Fruit fly (Drosophila melanogaster) whole organism, embryonic: ENCODE data around the gene Pits.

Experiments used
- CG10209 ChIP-seq: fragments of 200-800 bp; sonication (Bioruptor generic); optimal IDR thresholded peaks from 3 replicates; lab custom pipeline; 2017; ENCODE audit warnings: missing biosample characterization, mild to moderate bottlenecking, missing genetic modification characterization, missing genetic modification reagents
- CG10321 ChIP-seq: fragments of 200-800 bp; sonication (Bioruptor generic); IDR thresholded peaks from 2 replicates; pipeline ENCODE4 v1.3.6; 2022; ENCODE audit warnings: missing biosample characterization, missing genetic modification characterization
- CG10543 ChIP-seq: fragments of 200-800 bp; sonication (Bioruptor generic); optimal IDR thresholded peaks from 3 replicates; lab custom pipeline; 2017; ENCODE audit warnings: missing biosample characterization, mild to moderate bottlenecking, missing genetic modification characterization, moderate library complexity
- CG11093 ChIP-seq: fragments of 200-800 bp; sonication (Bioruptor generic); IDR thresholded peaks from 3 replicates; pipeline ENCODE4 v1.3.6; 2022; ENCODE audit warnings: missing biosample characterization, missing genetic modification characterization
- CG11247 ChIP-seq: fragments of 200-800 bp; sonication (Bioruptor generic); IDR thresholded peaks from 2 replicates; pipeline ENCODE4 v1.3.6; 2022; ENCODE audit warnings: missing biosample characterization, missing genetic modification characterization
- CG11695 ChIP-seq: fragments of 200-800 bp; sonication (Bioruptor generic); IDR thresholded peaks from 3 replicates; pipeline ENCODE4 v1.3.6; 2022; ENCODE audit warnings: missing biosample characterization, missing genetic modification characterization
- CG12942 ChIP-seq: fragments of 200-800 bp; sonication (Bioruptor generic); optimal IDR thresholded peaks from 3 replicates; lab custom pipeline; 2016; ENCODE audit warnings: missing biosample characterization, missing genetic modification characterization
- CG13424 ChIP-seq: fragments of 200-800 bp; sonication (Bioruptor generic); optimal IDR thresholded peaks from 2 replicates; lab custom pipeline; 2019; ENCODE audit warnings: missing biosample characterization, mild to moderate bottlenecking, missing genetic modification characterization, moderate library complexity
- CG1529 ChIP-seq: fragments of 200-800 bp; sonication (Bioruptor generic); optimal IDR thresholded peaks from 3 replicates; lab custom pipeline; 2018; ENCODE audit warnings: missing biosample characterization, missing genetic modification characterization
- CG15514 ChIP-seq: fragments of 200-800 bp; sonication (Bioruptor generic); optimal IDR thresholded peaks from 3 replicates; lab custom pipeline; 2017; ENCODE audit warnings: missing biosample characterization, missing genetic modification characterization, mild to moderate bottlenecking, moderate library complexity, missing genetic modification reagents
- CG17328 ChIP-seq: fragments of 200-800 bp; sonication (Bioruptor generic); IDR thresholded peaks from 2 replicates; pipeline ENCODE4 v1.3.6; 2022; ENCODE audit warnings: missing biosample characterization, missing genetic modification characterization
- CG2712 ChIP-seq: fragments of 200-800 bp; optimal IDR thresholded peaks from 3 replicates; lab custom pipeline; 2019; ENCODE audit warnings: missing biosample characterization, mild to moderate bottlenecking, missing genetic modification characterization, moderate library complexity
- CG32772 ChIP-seq: fragments of 200-800 bp; sonication (Bioruptor generic); IDR thresholded peaks from 2 replicates; pipeline ENCODE4 v1.3.6; 2022; ENCODE audit warnings: missing biosample characterization, missing genetic modification characterization
- CG3407 ChIP-seq: fragments of 200-800 bp; sonication (Bioruptor generic); optimal IDR thresholded peaks from 2 replicates; lab custom pipeline; 2018; ENCODE audit warnings: missing biosample characterization, mild to moderate bottlenecking, missing genetic modification characterization
- CG3995 ChIP-seq: fragments of 200-800 bp; sonication (Bioruptor generic); optimal IDR thresholded peaks from 3 replicates; lab custom pipeline; 2016; ENCODE audit warnings: missing biosample characterization, missing genetic modification characterization
- CG5953 ChIP-seq: fragments of 200-800 bp; sonication (Bioruptor generic); IDR thresholded peaks from 2 replicates; pipeline ENCODE4 v1.3.6; 2022; ENCODE audit warnings: missing biosample characterization, missing genetic modification characterization
- CG8388 ChIP-seq: fragments of 200-800 bp; sonication (Bioruptor generic); optimal IDR thresholded peaks from 2 replicates; lab custom pipeline; 2019; ENCODE audit warnings: missing biosample characterization, mild to moderate bottlenecking, missing genetic modification characterization, moderate library complexity
- Camta ChIP-seq: fragments of 200-800 bp; sonication (Bioruptor generic); optimal IDR thresholded peaks from 2 replicates; lab custom pipeline; 2016; ENCODE audit warnings: missing biosample characterization, missing genetic modification characterization
- Dip3 ChIP-seq: fragments of 200-800 bp; sonication (Bioruptor generic); optimal IDR thresholded peaks from 3 replicates; lab custom pipeline; 2016; ENCODE audit warnings: missing biosample characterization, missing genetic modification characterization
- Elba2 ChIP-seq: fragments of 200-800 bp; sonication (Bioruptor generic); optimal IDR thresholded peaks from 3 replicates; lab custom pipeline; 2016; ENCODE audit warnings: missing biosample characterization, missing genetic modification characterization
- Ets65A ChIP-seq: fragments of 200-800 bp; sonication (Bioruptor generic); peaks from one replicate; lab custom pipeline; 2016; ENCODE audit warnings: missing biosample characterization, missing genetic modification characterization
- HHEX ChIP-seq: fragments of 200-800 bp; sonication (Bioruptor generic); optimal IDR thresholded peaks from 3 replicates; lab custom pipeline; 2017; ENCODE audit warnings: missing biosample characterization, mild to moderate bottlenecking, missing genetic modification characterization, missing genetic modification reagents
- HmgD ChIP-seq: fragments of 200-800 bp; sonication (Bioruptor generic); optimal IDR thresholded peaks from 3 replicates; lab custom pipeline; 2016; ENCODE audit warnings: missing biosample characterization, missing genetic modification characterization
- Hsf ChIP-seq: fragments of 200-800 bp; sonication (Bioruptor generic); optimal IDR thresholded peaks from 3 replicates; lab custom pipeline; 2016; ENCODE audit warnings: missing biosample characterization, missing genetic modification characterization
- Med ChIP-seq: fragments of 200-800 bp; sonication (Bioruptor generic); peaks from one replicate; lab custom pipeline; 2016; ENCODE audit warnings: missing biosample characterization, missing genetic modification characterization, mild to moderate bottlenecking, inconsistent platforms, moderate library complexity
- Mrtf ChIP-seq: fragments of 200-800 bp; sonication (Bioruptor generic); IDR thresholded peaks from 3 replicates; pipeline ENCODE4 v1.3.6; 2022; ENCODE audit warnings: missing biosample characterization, missing genetic modification characterization
- NK7.1 ChIP-seq: fragments of 200-800 bp; sonication (Bioruptor generic); optimal IDR thresholded peaks from 3 replicates; lab custom pipeline; 2016; ENCODE audit warnings: missing biosample characterization, missing genetic modification characterization
- Poxn ChIP-seq: fragments of 200-800 bp; sonication (Bioruptor generic); IDR thresholded peaks from 2 replicates; pipeline ENCODE4 v1.3.6; 2022; ENCODE audit warnings: missing biosample characterization, missing genetic modification characterization
- Rfx ChIP-seq: fragments of 200-800 bp; sonication (Bioruptor generic); IDR thresholded peaks from 2 replicates; pipeline ENCODE4 v1.3.6; 2022; ENCODE audit warnings: missing biosample characterization, missing genetic modification characterization
- Usf ChIP-seq: fragments of 200-800 bp; sonication (Bioruptor generic); optimal IDR thresholded peaks from 2 replicates; lab custom pipeline; 2017; ENCODE audit warnings: missing genotype, missing biosample characterization, missing genetic modification characterization
- cad ChIP-seq: fragments of >200 bp; optimal IDR thresholded peaks from 2 replicates; lab custom pipeline; 2017; ENCODE audit warnings: missing biosample characterization, missing genetic modification characterization
- chn ChIP-seq: fragments of 200-800 bp; sonication (Bioruptor generic); optimal IDR thresholded peaks from 2 replicates; lab custom pipeline; 2016; ENCODE audit warnings: missing biosample characterization, missing genetic modification characterization
- croc ChIP-seq: fragments of 200-800 bp; sonication (Bioruptor generic); conservative IDR thresholded peaks from 3 replicates; pipeline ENCODE4 v1.3.6; 2022; ENCODE audit warnings: missing biosample characterization, missing genetic modification characterization
- crp ChIP-seq, 2 experiments: fragments of 200-800 bp; sonication (Bioruptor generic); optimal IDR thresholded peaks; 2 replicates in 1 of 2; 3 replicates in 1 of 2; lab custom pipeline; 2017; ENCODE audit warnings: missing biosample characterization in 2 of 2, missing genetic modification characterization in 2 of 2, mild to moderate bottlenecking in 1 of 2, moderate library complexity in 1 of 2
- emc ChIP-seq: fragments of 200-800 bp; sonication (Bioruptor generic); optimal IDR thresholded peaks from 2 replicates; lab custom pipeline; 2016; ENCODE audit warnings: missing biosample characterization, missing genetic modification characterization
- fd96Cb ChIP-seq: fragments of 200-800 bp; sonication (Bioruptor generic); optimal IDR thresholded peaks from 2 replicates; lab custom pipeline; 2018; ENCODE audit warnings: missing biosample characterization, mild to moderate bottlenecking, missing genetic modification characterization, moderate library complexity
- fru ChIP-seq: fragments of >200 bp; optimal IDR thresholded peaks from 2 replicates; lab custom pipeline; 2017
- gem ChIP-seq: fragments of 200-800 bp; sonication (Bioruptor generic); optimal IDR thresholded peaks from 2 replicates; lab custom pipeline; 2019; ENCODE audit warnings: missing biosample characterization, mild to moderate bottlenecking, missing genetic modification characterization, moderate library complexity
- grn ChIP-seq: fragments of 200-800 bp; sonication (Bioruptor generic); optimal IDR thresholded peaks from 3 replicates; lab custom pipeline; 2017; ENCODE audit warnings: missing biosample characterization, missing genetic modification characterization
- hkb ChIP-seq, 2 experiments: fragments of 200-800 bp in 1 of 2; fragments of >200 bp in 1 of 2; sonication (Bioruptor generic) in 1 of 2; IDR thresholded peaks in 1 of 2; optimal IDR thresholded peaks in 1 of 2; 2 replicates each; pipeline versions ENCODE4 v1.3.6 to Lab custom; 2017 to 2022; ENCODE audit warnings: missing biosample characterization in 1 of 2, missing genetic modification characterization in 1 of 2
- nerfin-1 ChIP-seq: fragments of 200-800 bp; sonication (Bioruptor generic); optimal IDR thresholded peaks from 3 replicates; lab custom pipeline; 2019; ENCODE audit warnings: missing biosample characterization, mild to moderate bottlenecking, missing genetic modification characterization, moderate library complexity
- onecut ChIP-seq: fragments of 200-800 bp; sonication (Bioruptor generic); IDR thresholded peaks from 2 replicates; pipeline ENCODE4 v1.3.6; 2022; ENCODE audit warnings: missing biosample characterization, missing genetic modification characterization
- otp ChIP-seq: fragments of 200-800 bp; sonication (Bioruptor generic); IDR thresholded peaks from 3 replicates; pipeline ENCODE4, ENCODE4 v1.3.6; 2022; ENCODE audit warnings: missing biosample characterization, missing genetic modification characterization
- pnt ChIP-seq: fragments of 200-800 bp; sonication (Bioruptor generic); optimal IDR thresholded peaks from 3 replicates; lab custom pipeline; 2016; ENCODE audit warnings: missing biosample characterization, missing genetic modification characterization
- ranshi ChIP-seq: fragments of 200-800 bp; sonication (Bioruptor generic); IDR thresholded peaks from 2 replicates; pipeline ENCODE4 v1.3.6; 2022; ENCODE audit warnings: missing biosample characterization, missing genetic modification characterization
- salm ChIP-seq: fragments of 200-800 bp; sonication (Bioruptor generic); optimal IDR thresholded peaks from 2 replicates; lab custom pipeline; 2018; ENCODE audit warnings: missing biosample characterization, mild to moderate bottlenecking, missing genetic modification characterization
- sna ChIP-seq: fragments of 200-800 bp; sonication (Bioruptor generic); IDR thresholded peaks from 2 replicates; pipeline ENCODE4 v1.3.6; 2022; ENCODE audit warnings: missing biosample characterization, missing genetic modification characterization; ENCODE audit not compliant: partially characterized antibody
- tgo ChIP-seq: fragments of 200-800 bp; sonication (Bioruptor generic); IDR thresholded peaks from 3 replicates; pipeline ENCODE4 v1.3.6; 2022; ENCODE audit warnings: missing biosample characterization, missing genetic modification characterization
- tna ChIP-seq: fragments of 200-800 bp; sonication (Bioruptor generic); IDR thresholded peaks from 2 replicates; pipeline ENCODE4 v1.3.6; 2022; ENCODE audit warnings: missing biosample characterization, missing genetic modification characterization; ENCODE audit not compliant: partially characterized antibody
- unc-4 ChIP-seq: fragments of 200-800 bp; sonication (Bioruptor generic); IDR thresholded peaks from 2 replicates; pipeline ENCODE4 v1.3.6; 2022; ENCODE audit warnings: missing biosample characterization, missing genetic modification characterization; ENCODE audit not compliant: partially characterized antibody
- vvl ChIP-seq: fragments of 200-800 bp; sonication (Bioruptor generic); IDR thresholded peaks from 2 replicates; pipeline ENCODE4 v1.3.6; 2022; ENCODE audit warnings: missing biosample characterization, missing genetic modification characterization

Pits gene

DNA sequence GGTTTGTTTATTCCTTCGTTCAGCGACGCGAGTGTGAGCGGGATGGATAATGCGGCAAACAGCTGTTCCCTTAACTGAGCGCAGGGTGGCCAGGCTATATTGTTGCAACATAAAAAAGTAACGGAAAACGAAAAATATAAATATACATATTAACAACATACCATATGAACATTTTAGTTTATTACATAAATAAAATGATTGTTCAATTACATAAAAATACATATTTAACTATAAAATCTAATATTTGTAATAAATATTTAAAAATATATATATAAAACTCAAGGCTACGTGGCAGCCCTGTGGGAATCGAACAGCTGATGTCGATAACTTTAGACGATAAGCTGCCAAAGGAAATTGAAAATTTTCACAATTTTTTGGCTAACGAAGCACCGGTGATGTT, 46.6 kb upstream of the Pits start, which contains the start of the genes Aven and CG2540 (continued):
- peak; percentile 69 for TF ChIP-seq CG32772
- TF ChIP-seq fru (lab: Kevin White, UChicago): no peak
- TF ChIP-seq HmgD (GFP tag; lab: Kevin White, UChicago): no peak
- peak; percentile 89 for TF ChIP-seq CG10543 (GFP tag; lab: Kevin White, UChicago)
- peak; percentile 77 for TF ChIP-seq ranshi (GFP tag; lab: Robert Waterston, UW)
- TF ChIP-seq cad (GFP tag; lab: Kevin White, UChicago): no peak
- no peak for TF ChIP-seq grn (GFP tag; lab: Kevin White, UChicago)
- TF ChIP-seq NK7.1 (GFP tag; lab: Kevin White, UChicago): no peak
- TF ChIP-seq CG2712 (tag; lab: Kevin White, UChicago): peak; percentile 90
- TF ChIP-seq HHEX: peak; percentile 83
- peak; percentile 75 for TF ChIP-seq salm (tag; lab: Kevin White, UChicago)
- TF ChIP-seq CG11695 (GFP tag; lab: Robert Waterston, UW): peak; percentile 79
- TF ChIP-seq fd96Cb (tag; lab: Kevin White, UChicago): peak; percentile 70
- TF ChIP-seq CG8388 (GFP tag; lab: Kevin White, UChicago): peak; percentile 80
- peak; percentile 68 for TF ChIP-seq CG1529 (GFP tag; lab: Kevin White, UChicago)
- TF ChIP-seq croc (GFP tag; lab: Robert Waterston, UW): peak; percentile 37; the same call in 1 of the 3 replicates
- no peak for TF ChIP-seq Ets65A
- no peak for TF ChIP-seq Dip3 (GFP tag; lab: Kevin White, UChicago)
- peak; percentile 59 for TF ChIP-seq CG12942 (GFP tag; lab: Kevin White, UChicago)
- no peak for TF ChIP-seq emc (GFP tag; lab: Kevin White, UChicago)
- no peak for TF ChIP-seq otp (GFP tag; lab: Robert Waterston, UW)
- peak; percentile 94 for TF ChIP-seq CG13424
- no peak for TF ChIP-seq Poxn
- peak; percentile 47; the same call in 1 of the 2 replicates for TF ChIP-seq CG17328 (GFP tag; lab: Robert Waterston, UW)
- no peak for TF ChIP-seq CG3995 (GFP tag; lab: Kevin White, UChicago)
- peak; percentile 89 for TF ChIP-seq nerfin-1
- TF ChIP-seq CG15514 (GFP tag; lab: Kevin White, UChicago): peak; percentile 77
- TF ChIP-seq CG10209 (GFP tag; lab: Kevin White, UChicago): peak; percentile 79
- peak; percentile 70 for TF ChIP-seq CG3407
- 0 out of 3 replicates have a peak, but pooled peaks have one; percentile 30 for TF ChIP-seq Mrtf
- peak; percentile 83; the same call in 1 of the 2 replicates for TF ChIP-seq vvl (GFP tag; lab: Robert Waterston, UW)
- no peak for TF ChIP-seq tna
- TF ChIP-seq CG11247 (GFP tag; lab: Robert Waterston, UW): peak; percentile 30; the same call in 1 of the 2 replicates
- TF ChIP-seq tgo: peak; percentile 60
- TF ChIP-seq onecut (GFP tag; lab: Robert Waterston, UW): peak; percentile 49; the same call in 1 of the 2 replicates
- no peak for TF ChIP-seq pnt (GFP tag; lab: Kevin White, UChicago)
- peak; percentile 93 for TF ChIP-seq gem (tag; lab: Kevin White, UChicago)
- TF ChIP-seq Usf (GFP tag; lab: Kevin White, UChicago): peak; percentile 37
- peak; percentile 28 for TF ChIP-seq Med
- TF ChIP-seq Elba2: no peak
- TF ChIP-seq CG5953 (GFP tag; lab: Robert Waterston, UW): no peak
- no peak for TF ChIP-seq chn (GFP tag; lab: Kevin White, UChicago)
- no peak for TF ChIP-seq hkb (optimal IDR thresholded peaks at IDR 0.05; lab: Kevin White, UChicago)
- TF ChIP-seq hkb (GFP tag; IDR thresholded peaks at IDR 0.05; lab: Robert Waterston, UW): peak; percentile 77
- TF ChIP-seq unc-4: peak; percentile 40; the same call in 1 of the 2 replicates
- TF ChIP-seq crp (GFP tag; optimal IDR thresholded peaks at IDR 0.05; lab: Kevin White, UChicago): peak; percentile 70 to 93
- no peak for TF ChIP-seq CG11093
- no peak for TF ChIP-seq sna
- no peak for TF ChIP-seq Camta (GFP tag; lab: Kevin White, UChicago)
- TF ChIP-seq CG10321 (GFP tag; lab: Robert Waterston, UW): 0 out of 2 replicates have a peak, but pooled peaks have one; percentile 39
- no peak for TF ChIP-seq Hsf (GFP tag; lab: Kevin White, UChicago)
- peak; percentile 60; the same call in 1 of the 2 replicates for TF ChIP-seq Rfx (GFP tag; lab: Robert Waterston, UW)
